Worm (Caenorhabditis elegans) whole organism, young adult: ENCODE data around the gene eif-3.F.

Source experiments
- B0261.1 ChIP-seq: sonication (generic microtip); optimal IDR thresholded peaks from 2 replicates; lab custom pipeline; 2016; ENCODE audit warnings: mild to moderate bottlenecking, missing genetic modification characterization, moderate library complexity, missing compliant biosample characterization
- C06A6.2 ChIP-seq: fragments of 200-800 bp; sonication (Bioruptor generic); conservative IDR thresholded peaks from 2 replicates; pipeline ENCODE4 v1.3.6; 2022; ENCODE audit warnings: missing genetic modification characterization, missing compliant biosample characterization
- F23B12.7 ChIP-seq: sonication (generic microtip); optimal IDR thresholded peaks from 2 replicates; lab custom pipeline; 2017; ENCODE audit warnings: missing genetic modification characterization, mild to moderate bottlenecking, missing compliant biosample characterization, antibody characterized with exemption, moderate library complexity; ENCODE audit not compliant: insufficient read depth
- F57A8.1 ChIP-seq: fragments of 200-800 bp; sonication (Bioruptor generic); optimal IDR thresholded peaks from 2 replicates; lab custom pipeline; 2018; ENCODE audit warnings: mild to moderate bottlenecking, missing genetic modification characterization, moderate library complexity, missing compliant biosample characterization
- Y53G8AR.9 ChIP-seq: fragments of 200-800 bp; sonication (Bioruptor generic); conservative IDR thresholded peaks from 2 replicates; pipeline ENCODE4 v1.3.6; 2022; ENCODE audit warnings: missing genetic modification reagents, missing genetic modification characterization, missing compliant biosample characterization
- Y67H2A.10 ChIP-seq: fragments of 200-800 bp; sonication (Bioruptor generic); conservative IDR thresholded peaks from 2 replicates; pipeline ENCODE4 v1.3.6; 2022; ENCODE audit warnings: missing genetic modification reagents, missing genetic modification characterization, missing compliant biosample characterization
- Y79H2A.3 ChIP-seq: fragments of 200-800 bp; sonication (Bioruptor generic); conservative IDR thresholded peaks from 2 replicates; pipeline ENCODE4 v1.3.6; 2022; ENCODE audit warnings: missing genetic modification reagents, missing genetic modification characterization, missing compliant biosample characterization
- Y95B8A.8 ChIP-seq: fragments of 200-800 bp; sonication (Bioruptor generic); IDR thresholded peaks from 2 replicates; pipeline ENCODE4 v1.3.6; 2022; ENCODE audit warnings: missing genetic modification reagents, missing genetic modification characterization, missing compliant biosample characterization
- akir-1 ChIP-seq: fragments of 200-800 bp; sonication (Bioruptor generic); optimal IDR thresholded peaks from 2 replicates; lab custom pipeline; 2018; ENCODE audit warnings: mild to moderate bottlenecking, missing genetic modification characterization, moderate library complexity, missing compliant biosample characterization
- ama-1 ChIP-seq, 3 experiments: fragments of 150-350 bp in 1 of 3; sonication (generic microtip) in 2 of 3; optimal IDR thresholded peaks; 2 replicates each; lab custom pipeline; 2014 to 2018; ENCODE audit warnings: missing biosample characterization in 2 of 3, missing genetic modification characterization in 2 of 3, missing genetic modification reagents in 2 of 3
- atf-7 ChIP-seq: sonication (generic microtip); optimal IDR thresholded peaks from 2 replicates; lab custom pipeline; 2017; ENCODE audit warnings: mild to moderate bottlenecking, missing genetic modification characterization, missing compliant biosample characterization
- attf-3 ChIP-seq: fragments of 200-800 bp; sonication (Bioruptor generic); conservative IDR thresholded peaks from 2 replicates; pipeline ENCODE4 v1.3.6; 2022; ENCODE audit warnings: missing genetic modification reagents, missing genetic modification characterization, missing compliant biosample characterization
- bed-2 ChIP-seq: fragments of 200-800 bp; sonication (Bioruptor generic); IDR thresholded peaks from 2 replicates; pipeline ENCODE4 v1.3.6; 2022; ENCODE audit warnings: missing genetic modification reagents, missing genetic modification characterization, missing compliant biosample characterization
- ccch-3 ChIP-seq: fragments of 200-800 bp; sonication (Bioruptor generic); optimal IDR thresholded peaks from 2 replicates; lab custom pipeline; 2018; ENCODE audit warnings: mild to moderate bottlenecking, missing genetic modification characterization, missing compliant biosample characterization
- cebp-2 ChIP-seq: fragments of 200-800 bp; sonication (Bioruptor generic); IDR thresholded peaks from 2 replicates; pipeline ENCODE4 v1.3.6; 2022; ENCODE audit warnings: missing genetic modification characterization, missing compliant biosample characterization
- ceh-100 ChIP-seq: fragments of 200-800 bp; sonication (Bioruptor generic); IDR thresholded peaks from 2 replicates; pipeline ENCODE4 v1.3.6; 2022; ENCODE audit warnings: missing genetic modification reagents, missing genetic modification characterization, missing compliant biosample characterization
- ceh-79 ChIP-seq: sonication (generic microtip); optimal IDR thresholded peaks from 2 replicates; lab custom pipeline; 2017; ENCODE audit warnings: mild to moderate bottlenecking, missing genetic modification characterization, missing compliant biosample characterization
- dox-1 ChIP-seq: fragments of 200-800 bp; sonication (Bioruptor generic); IDR thresholded peaks from 2 replicates; pipeline ENCODE4 v1.3.6; 2022; ENCODE audit warnings: missing genetic modification reagents, missing genetic modification characterization, missing compliant biosample characterization
- dpff-1 ChIP-seq: sonication (generic microtip); optimal IDR thresholded peaks from 2 replicates; lab custom pipeline; 2017; ENCODE audit warnings: mild to moderate bottlenecking, missing genetic modification characterization, missing compliant biosample characterization
- dpl-1 ChIP-seq: fragments of 150-350 bp; optimal IDR thresholded peaks from 2 replicates; lab custom pipeline; 2014; ENCODE audit warnings: missing biosample characterization, missing genetic modification reagents, missing genetic modification characterization
- egl-44 ChIP-seq: fragments of 200-800 bp; sonication (Bioruptor generic); IDR thresholded peaks from 2 replicates; pipeline ENCODE4 v1.3.6; 2022; ENCODE audit warnings: missing genetic modification reagents, missing genetic modification characterization, missing compliant biosample characterization
- ets-4 ChIP-seq: fragments of 200-800 bp; sonication (Bioruptor generic); optimal IDR thresholded peaks from 2 replicates; lab custom pipeline; 2018; ENCODE audit warnings: mild to moderate bottlenecking, missing genetic modification characterization, missing compliant biosample characterization
- fkh-3 ChIP-seq: sonication (generic microtip); optimal IDR thresholded peaks from 2 replicates; lab custom pipeline; 2016; ENCODE audit warnings: mild to moderate bottlenecking, missing genetic modification characterization, missing compliant biosample characterization
- hmg-1.2 ChIP-seq: fragments of 200-800 bp; sonication (Bioruptor generic); IDR thresholded peaks from 2 replicates; pipeline ENCODE4 v1.3.6; 2022; ENCODE audit warnings: missing genetic modification reagents, missing genetic modification characterization, missing compliant biosample characterization
- hmg-20 ChIP-seq: fragments of 200-800 bp; sonication (Bioruptor generic); IDR thresholded peaks from 2 replicates; pipeline ENCODE4 v1.3.6; 2022; ENCODE audit warnings: missing genetic modification reagents, missing genetic modification characterization, missing compliant biosample characterization
- let-607 ChIP-seq, 2 experiments: fragments of 200-800 bp in 1 of 2; sonication (Bioruptor generic) in 1 of 2; sonication (generic microtip) in 1 of 2; optimal IDR thresholded peaks; 2 replicates each; lab custom pipeline; 2016 to 2018; ENCODE audit warnings: mild to moderate bottlenecking in 2 of 2, missing compliant biosample characterization in 2 of 2, missing genetic modification characterization in 2 of 2, moderate library complexity in 2 of 2, missing genotype in 1 of 2
- lin-40 ChIP-seq: sonication (generic microtip); optimal IDR thresholded peaks from 2 replicates; lab custom pipeline; 2016; ENCODE audit warnings: missing genetic modification characterization, mild to moderate bottlenecking, missing compliant biosample characterization, missing genotype, missing genetic modification reagents
- madf-3 ChIP-seq: fragments of 200-800 bp; sonication (Bioruptor generic); IDR thresholded peaks from 2 replicates; pipeline ENCODE4 v1.3.6; 2022; ENCODE audit warnings: missing genetic modification reagents, missing genetic modification characterization, missing compliant biosample characterization
- madf-6 ChIP-seq: fragments of 200-800 bp; sonication (Bioruptor generic); IDR thresholded peaks from 2 replicates; pipeline ENCODE4 v1.3.6; 2022; ENCODE audit warnings: missing genetic modification reagents, missing genetic modification characterization, missing compliant biosample characterization
- mcd-1 ChIP-seq: fragments of 200-800 bp; sonication (Bioruptor generic); IDR thresholded peaks from 2 replicates; pipeline ENCODE4 v1.3.6; 2022; ENCODE audit warnings: missing genetic modification reagents, missing genetic modification characterization, missing compliant biosample characterization
- mel-28 ChIP-seq: sonication (generic microtip); optimal IDR thresholded peaks from 2 replicates; lab custom pipeline; 2016; ENCODE audit warnings: borderline replicate concordance, mild to moderate bottlenecking, missing genetic modification characterization, missing compliant biosample characterization
- nfya-1 ChIP-seq: sonication (generic microtip); optimal IDR thresholded peaks from 2 replicates; lab custom pipeline; 2017; ENCODE audit warnings: antibody characterized with exemption, missing compliant biosample characterization, missing genetic modification characterization, borderline replicate concordance; ENCODE audit not compliant: insufficient read depth
- nfya-2 ChIP-seq: fragments of 200-800 bp; sonication (Bioruptor generic); IDR thresholded peaks from 2 replicates; pipeline ENCODE4 v1.3.6; 2022; ENCODE audit warnings: missing genetic modification reagents, missing genetic modification characterization, missing compliant biosample characterization
- nhr-120 ChIP-seq: fragments of 200-800 bp; sonication (Bioruptor generic); IDR thresholded peaks from 2 replicates; pipeline ENCODE4 v1.3.6; 2022; ENCODE audit warnings: missing genetic modification characterization, missing compliant biosample characterization
- nhr-27 ChIP-seq: fragments of 200-800 bp; sonication (Bioruptor generic); optimal IDR thresholded peaks from 2 replicates; lab custom pipeline; 2018; ENCODE audit warnings: mild to moderate bottlenecking, missing genetic modification characterization, moderate library complexity, missing compliant biosample characterization
- nhr-90 ChIP-seq: sonication (generic microtip); optimal IDR thresholded peaks from 2 replicates; lab custom pipeline; 2016; ENCODE audit warnings: missing genotype, mild to moderate bottlenecking, missing genetic modification characterization, missing compliant biosample characterization
- pha-4 ChIP-seq: fragments of 150-350 bp; sonication (generic microtip); optimal IDR thresholded peaks from 2 replicates; lab custom pipeline; 2014; ENCODE audit warnings: missing biosample characterization, missing genetic modification reagents, missing genetic modification characterization
- rpc-1 ChIP-seq, 2 experiments: fragments of 150-350 bp in 1 of 2; sonication (generic microtip) in 1 of 2; optimal IDR thresholded peaks; 2 replicates each; lab custom pipeline; 2014 to 2018; ENCODE audit warnings: missing biosample characterization in 1 of 2, missing genetic modification characterization in 1 of 2, missing genetic modification reagents in 1 of 2, missing genotype in 1 of 2
- sea-2 ChIP-seq: fragments of 200-800 bp; sonication (Bioruptor generic); IDR thresholded peaks from 2 replicates; pipeline ENCODE4 v1.3.6; 2022; ENCODE audit warnings: missing genetic modification characterization, missing compliant biosample characterization
- snpc-3.4 ChIP-seq: sonication (generic microtip); optimal IDR thresholded peaks from 2 replicates; lab custom pipeline; 2017; ENCODE audit warnings: missing genetic modification characterization, mild to moderate bottlenecking, missing compliant biosample characterization, antibody characterized with exemption, moderate library complexity, missing genotype, missing genetic modification reagents
- somi-1 ChIP-seq: fragments of 200-800 bp; sonication (Bioruptor generic); optimal IDR thresholded peaks from 2 replicates; lab custom pipeline; 2018; ENCODE audit warnings: mild to moderate bottlenecking, missing genetic modification characterization, missing compliant biosample characterization
- tbp1 ChIP-seq: fragments of 200-800 bp; sonication (Bioruptor generic); optimal IDR thresholded peaks from 2 replicates; lab custom pipeline; 2018; ENCODE audit warnings: mild to moderate bottlenecking, missing genetic modification characterization, missing compliant biosample characterization
- tbx-9 ChIP-seq: sonication (generic microtip); optimal IDR thresholded peaks from 2 replicates; lab custom pipeline; 2016; ENCODE audit warnings: borderline replicate concordance, missing genetic modification characterization, inconsistent platforms, missing compliant biosample characterization
- zfh-2 ChIP-seq: fragments of 200-800 bp; sonication (Bioruptor generic); conservative IDR thresholded peaks from 2 replicates; pipeline ENCODE4 v1.3.6; 2022; ENCODE audit warnings: missing genetic modification reagents, missing genetic modification characterization, missing compliant biosample characterization
- ztf-28 ChIP-seq: fragments of 200-800 bp; sonication (Bioruptor generic); IDR thresholded peaks from 2 replicates; pipeline ENCODE4 v1.3.6; 2022; ENCODE audit warnings: missing genetic modification reagents, missing genetic modification characterization, missing compliant biosample characterization
- ztf-3 ChIP-seq: fragments of 200-800 bp; sonication (Bioruptor generic); optimal IDR thresholded peaks from 2 replicates; lab custom pipeline; 2018; ENCODE audit warnings: mild to moderate bottlenecking, missing genetic modification characterization, missing compliant biosample characterization

Gene eif-3.F

ce11 chrII:9283668-9284357 lies 47.6 kb upstream of the eif-3.F start (continued):
- TF ChIP-seq dox-1 (GFP tag; lab: Robert Waterston, UW) (0 out of 2 replicates have a peak, but pooled peaks have one; percentile 33), hmg-1.2 (no peak), nhr-120 (no peak), F23B12.7 (tag; lab: Kevin White, UChicago) (no peak), mcd-1 (GFP tag; lab: Robert Waterston, UW) (no peak), sea-2 (GFP tag; lab: Robert Waterston, UW) (no peak), ceh-100 (GFP tag; lab: Robert Waterston, UW) (no peak), ets-4 (GFP tag; lab: Kevin White, UChicago) (peak; percentile 39), ccch-3 (GFP tag; lab: Kevin White, UChicago) (no peak), let-607 (tag; optimal IDR thresholded peaks at IDR 0.05; lab: Kevin White, UChicago) (peak in 1 of 2 experiments; percentile 73), Y53G8AR.9 (peak; percentile 21; the same call in 1 of the 2 replicates), zfh-2 (GFP tag; lab: Robert Waterston, UW) (no peak), dpl-1 (GFP tag; lab: Kevin White, UChicago) (no peak), ztf-3 (GFP tag; lab: Kevin White, UChicago) (no peak), mel-28 (no peak), Y95B8A.8 (GFP tag; lab: Robert Waterston, UW) (0 out of 2 replicates have a peak, but pooled peaks have one; percentile 43), Y79H2A.3 (GFP tag; lab: Robert Waterston, UW) (no peak), ama-1 (optimal IDR thresholded peaks at IDR 0.05; lab: Kevin White, UChicago) (peak; percentile 42), ama-1 (GFP tag; optimal IDR thresholded peaks at IDR 0.05; lab: Kevin White, UChicago) (no peak), B0261.1 (no peak), bed-2 (no peak), attf-3 (GFP tag; lab: Robert Waterston, UW) (no peak), pha-4 (tag; lab: Kevin White, UChicago) (no peak), cebp-2 (GFP tag; lab: Robert Waterston, UW) (no peak), lin-40 (tag; lab: Kevin White, UChicago) (peak; percentile 42), F57A8.1 (GFP tag; lab: Kevin White, UChicago) (no peak), snpc-3.4 (tag; lab: Kevin White, UChicago) (no peak), C06A6.2 (GFP tag; lab: Robert Waterston, UW) (0 out of 2 replicates have a peak, but pooled peaks have one; percentile 26), madf-3 (GFP tag; lab: Robert Waterston, UW) (no peak), madf-6 (GFP tag; lab: Robert Waterston, UW) (no peak), somi-1 (GFP tag; lab: Kevin White, UChicago) (peak; percentile 68), ceh-79 (tag; lab: Kevin White, UChicago) (no peak), fkh-3 (tag; lab: Kevin White, UChicago) (no peak), rpc-1 (optimal IDR thresholded peaks at IDR 0.05; lab: Kevin White, UChicago) (no peak), rpc-1 (tag; optimal IDR thresholded peaks at IDR 0.05; lab: Kevin White, UChicago) (no peak), egl-44 (peak; percentile 63), dpff-1 (tag; lab: Kevin White, UChicago) (no peak), hmg-20 (GFP tag; lab: Robert Waterston, UW) (no peak), nhr-27 (no peak), nfya-1 (no peak), atf-7 (tag; lab: Kevin White, UChicago) (peak; percentile 79), nfya-2 (no peak), Y67H2A.10 (GFP tag; lab: Robert Waterston, UW) (no peak), ztf-28 (GFP tag; lab: Robert Waterston, UW) (no peak), akir-1 (GFP tag; lab: Kevin White, UChicago) (no peak), tbx-9 (tag; lab: Kevin White, UChicago) (no peak), nhr-90 (tag; lab: Kevin White, UChicago) (peak; percentile 40), tbp1 (GFP tag; lab: Kevin White, UChicago) (peak; percentile 12)
